Fruit fly (Drosophila melanogaster): ENCODE measurements around the gene beg.

- TF ChIP-seq pan (optimal IDR thresholded peaks at IDR 0.05) (no peak), psq (optimal IDR thresholded peaks at IDR 0.05) (no peak)
Measured at dm6 chr3L:17015663-17016575, 19.5 kb upstream of the beg start, which contains the start of the genes CG6664 and CG7728.
